Fruit fly (Drosophila melanogaster) whole organism, wandering third instar larva: Measurements from ENCODE around the gene CG14624.

ENCODE experiments used
- Abd-B ChIP-seq: fragments of >200 bp; optimal IDR thresholded peaks from 2 replicates; lab custom pipeline; 2017; ENCODE audit warnings: missing biosample characterization, missing genetic modification characterization
- CG9705 ChIP-seq: fragments of 200-800 bp; sonication (Bioruptor generic); optimal IDR thresholded peaks from 2 replicates; lab custom pipeline; 2018; ENCODE audit warnings: missing biosample characterization, mild to moderate bottlenecking, missing genetic modification characterization
- CrebA ChIP-seq: fragments of 200-800 bp; sonication (Bioruptor generic); optimal IDR thresholded peaks from 2 replicates; lab custom pipeline; 2016; ENCODE audit warnings: missing biosample characterization, mild to moderate bottlenecking, missing genetic modification characterization, borderline replicate concordance
- Dfd ChIP-seq: fragments of >200 bp; optimal IDR thresholded peaks from 2 replicates; lab custom pipeline; 2017; ENCODE audit warnings: missing biosample characterization, missing genetic modification characterization
- Dif ChIP-seq: fragments of 200-275, 200-300 bp; sonication (Bioruptor generic); optimal IDR thresholded peaks from 2 replicates; lab custom pipeline; 2018; ENCODE audit warnings: missing biosample characterization, missing genetic modification characterization; ENCODE audit not compliant: partially characterized antibody
- HLH106 ChIP-seq: fragments of 200-800 bp; optimal IDR thresholded peaks from 3 replicates; lab custom pipeline; 2019; ENCODE audit warnings: missing biosample characterization, mild to moderate bottlenecking, missing genetic modification characterization, moderate library complexity
- Hnf4 ChIP-seq: fragments of 200-800 bp; sonication (Bioruptor generic); optimal IDR thresholded peaks from 2 replicates; lab custom pipeline; 2016; ENCODE audit warnings: missing biosample characterization, mild to moderate bottlenecking, missing genetic modification characterization
- Hr78 ChIP-seq: fragments of >200 bp; optimal IDR thresholded peaks from 2 replicates; lab custom pipeline; 2017; ENCODE audit warnings: missing biosample characterization, missing genetic modification characterization
- Hr83 ChIP-seq: fragments of 200-300 bp; sonication (Bioruptor generic); optimal IDR thresholded peaks from 2 replicates; lab custom pipeline; 2016; ENCODE audit warnings: missing biosample characterization, mild to moderate bottlenecking, missing genetic modification characterization, moderate library complexity; ENCODE audit not compliant: poor library complexity, severe bottlenecking
- Jra ChIP-seq: sonication (Bioruptor generic); optimal IDR thresholded peaks from 2 replicates; lab custom pipeline; 2016; ENCODE audit warnings: missing biosample characterization, missing genetic modification characterization
- Mio ChIP-seq: sonication (Bioruptor generic); optimal IDR thresholded peaks from 2 replicates; lab custom pipeline; 2016; ENCODE audit warnings: missing biosample characterization, missing genetic modification characterization
- OdsH ChIP-seq: fragments of 200-800 bp; sonication (Bioruptor generic); optimal IDR thresholded peaks from 2 replicates; lab custom pipeline; 2016; ENCODE audit warnings: missing biosample characterization, mild to moderate bottlenecking, missing genetic modification characterization
- Rel ChIP-seq, 2 experiments: fragments of 200-800 bp; sonication (Bioruptor generic) in 1 of 2; optimal IDR thresholded peaks; 2 replicates in 1 of 2; 3 replicates in 1 of 2; lab custom pipeline; 2016 to 2019; ENCODE audit warnings: mild to moderate bottlenecking in 2 of 2, missing biosample characterization in 2 of 2, missing genetic modification characterization in 2 of 2, moderate library complexity in 1 of 2
- Sp1 ChIP-seq: fragments of 200-800 bp; sonication (Bioruptor generic); optimal IDR thresholded peaks from 3 replicates; lab custom pipeline; 2019; ENCODE audit warnings: missing biosample characterization, mild to moderate bottlenecking, missing genetic modification characterization, moderate library complexity
- Vsx2 ChIP-seq: fragments of 200-300, 225-300 bp; sonication (Bioruptor generic); optimal IDR thresholded peaks from 2 replicates; lab custom pipeline; 2018; ENCODE audit warnings: missing biosample characterization, missing genetic modification characterization; ENCODE audit not compliant: partially characterized antibody
- br ChIP-seq: fragments of 200-800 bp; sonication (Bioruptor generic); optimal IDR thresholded peaks from 2 replicates; lab custom pipeline; 2016; ENCODE audit warnings: missing biosample characterization, missing genetic modification characterization
- brk ChIP-seq: fragments of 200-800 bp; sonication (Bioruptor generic); optimal IDR thresholded peaks from 2 replicates; lab custom pipeline; 2016; ENCODE audit warnings: missing biosample characterization, mild to moderate bottlenecking, missing genetic modification characterization
- dmrt93B ChIP-seq: fragments of 200-800 bp; sonication (Bioruptor generic); optimal IDR thresholded peaks from 2 replicates; lab custom pipeline; 2018; ENCODE audit warnings: missing biosample characterization, mild to moderate bottlenecking, missing genetic modification characterization
- dsf ChIP-seq: sonication (Bioruptor generic); optimal IDR thresholded peaks from 2 replicates; lab custom pipeline; 2016; ENCODE audit warnings: missing biosample characterization, missing genetic modification characterization, borderline replicate concordance
- ey ChIP-seq: fragments of 200-800 bp; sonication (Bioruptor generic); optimal IDR thresholded peaks from 2 replicates; lab custom pipeline; 2016; ENCODE audit warnings: missing biosample characterization, missing genetic modification characterization
- foxo ChIP-seq, 2 experiments: fragments of 200-800 bp; sonication (Bioruptor generic); optimal IDR thresholded peaks; 2 replicates in 1 of 2; 3 replicates in 1 of 2; lab custom pipeline; 2016 to 2017; ENCODE audit warnings: missing biosample characterization in 2 of 2, missing genetic modification characterization in 2 of 2
- fru ChIP-seq: fragments of 200-800 bp; sonication (Bioruptor generic); optimal IDR thresholded peaks from 3 replicates; lab custom pipeline; 2016; ENCODE audit warnings: missing biosample characterization, mild to moderate bottlenecking, missing genetic modification characterization
- h ChIP-seq: fragments of 200-800 bp; sonication (Bioruptor generic); optimal IDR thresholded peaks from 3 replicates; lab custom pipeline; 2016; ENCODE audit warnings: missing biosample characterization, mild to moderate bottlenecking, missing genetic modification characterization
- jim ChIP-seq: fragments of 175-275, 200-325 bp; sonication (Bioruptor generic); optimal IDR thresholded peaks from 2 replicates; lab custom pipeline; 2016; ENCODE audit warnings: missing biosample characterization, mild to moderate bottlenecking, missing genetic modification characterization
- lola ChIP-seq: fragments of >200 bp; optimal IDR thresholded peaks from 2 replicates; lab custom pipeline; 2017; ENCODE audit warnings: missing biosample characterization, missing genetic modification characterization
- psq ChIP-seq: fragments of 200-800 bp; sonication (Bioruptor generic); optimal IDR thresholded peaks from 3 replicates; lab custom pipeline; 2017; ENCODE audit warnings: missing biosample characterization, mild to moderate bottlenecking, missing genetic modification characterization, moderate library complexity
- rgr ChIP-seq: fragments of 200-800 bp; sonication (Bioruptor generic); optimal IDR thresholded peaks from 3 replicates; lab custom pipeline; 2016; ENCODE audit warnings: missing biosample characterization, mild to moderate bottlenecking, missing genetic modification characterization
- sage ChIP-seq: fragments of 200-800 bp; sonication (Bioruptor generic); optimal IDR thresholded peaks from 2 replicates; lab custom pipeline; 2016; ENCODE audit warnings: missing biosample characterization, mild to moderate bottlenecking, missing genetic modification characterization
- sv ChIP-seq: fragments of 200-800 bp; sonication (Bioruptor generic); optimal IDR thresholded peaks from 3 replicates; lab custom pipeline; 2016; ENCODE audit warnings: missing biosample characterization, missing genetic modification characterization
- tai ChIP-seq: sonication (Bioruptor generic); optimal IDR thresholded peaks from 2 replicates; lab custom pipeline; 2016; ENCODE audit warnings: missing biosample characterization, missing genetic modification characterization
- usp ChIP-seq: fragments of >200 bp; optimal IDR thresholded peaks from 2 replicates; lab custom pipeline; 2017; ENCODE audit warnings: missing biosample characterization, missing genetic modification characterization
- woc ChIP-seq: sonication (Bioruptor generic); optimal IDR thresholded peaks from 2 replicates; lab custom pipeline; 2016; ENCODE audit warnings: missing biosample characterization, mild to moderate bottlenecking, missing genetic modification characterization

The CG14624 gene

dm6 chrX:1206437-1206836 lies at the start of gene CG14624:
Gene CG14624, plus strand, starts transcription at chrX:1206737.
- no peak for TF ChIP-seq Mio (GFP tag; lab: Kevin White, UChicago)
- no peak for TF ChIP-seq Dif
- no peak for TF ChIP-seq dsf (GFP tag; lab: Kevin White, UChicago)
- TF ChIP-seq Jra (GFP tag; lab: Kevin White, UChicago), result no peak
- TF ChIP-seq usp (GFP tag; lab: Kevin White, UChicago), result no peak

dm6 chrX:1161913-1162439 lies 44.6 kb upstream of the CG14624 start, which contains the start of gene eIF4E7:
Gene eIF4E7, minus strand, starts transcription at chrX:1162389.
- TF ChIP-seq Hnf4, result no peak
- TF ChIP-seq br, result no peak
- TF ChIP-seq Dfd, result no peak
- no peak for TF ChIP-seq Dif
- no peak for TF ChIP-seq tai
- no peak for TF ChIP-seq brk
- TF ChIP-seq h (GFP tag; lab: Kevin White, UChicago), result no peak
- TF ChIP-seq ey, result no peak

dm6 chrX:1170117-1170878 lies 36.2 kb upstream of the CG14624 start, which contains the start of gene CG11378:
Gene CG11378, plus strand, starts transcription at chrX:1170828.
- TF ChIP-seq fru, result peak; percentile 4
- TF ChIP-seq rgr (GFP tag; lab: Kevin White, UChicago), result no peak
- no peak for TF ChIP-seq sv

- no peak for TF ChIP-seq Abd-B (GFP tag; lab: Kevin White, UChicago)
- no peak for TF ChIP-seq usp (GFP tag; lab: Kevin White, UChicago)
- TF ChIP-seq br, result peak; percentile 51
- TF ChIP-seq dmrt93B (GFP tag; lab: Kevin White, UChicago), result peak; percentile 23
- TF ChIP-seq Dif, result no peak
- peak in 1 of 2 experiments; percentile 65 for TF ChIP-seq foxo (GFP tag; optimal IDR thresholded peaks at IDR 0.05; lab: Kevin White, UChicago)
- TF ChIP-seq Rel (GFP tag; optimal IDR thresholded peaks at IDR 0.05; lab: Kevin White, UChicago), result no peak
- no peak for TF ChIP-seq Rel (tag; optimal IDR thresholded peaks at IDR 0.05; lab: Kevin White, UChicago)
- peak; percentile 30 for TF ChIP-seq OdsH (GFP tag; lab: Kevin White, UChicago)
- peak; percentile 38 for TF ChIP-seq Sp1 (GFP tag; lab: Kevin White, UChicago)
- TF ChIP-seq Vsx2 (GFP tag; lab: Kevin White, UChicago), result no peak
- TF ChIP-seq h (GFP tag; lab: Kevin White, UChicago), result peak; percentile 63
- peak; percentile 38 for TF ChIP-seq rgr (GFP tag; lab: Kevin White, UChicago)
- TF ChIP-seq CrebA (GFP tag; lab: Kevin White, UChicago), result no peak
- TF ChIP-seq woc, result peak; percentile 0
- peak; percentile 60 for TF ChIP-seq fru
- TF ChIP-seq CG9705, result peak; percentile 6
- TF ChIP-seq Hnf4, result peak; percentile 42
- peak; percentile 56 for TF ChIP-seq HLH106 (tag; lab: Kevin White, UChicago)
- no peak for TF ChIP-seq tai
- peak; percentile 37 for TF ChIP-seq ey
- TF ChIP-seq psq (GFP tag; lab: Kevin White, UChicago), result peak; percentile 37
- TF ChIP-seq Hr83 (GFP tag; lab: Kevin White, UChicago), result no peak
- no peak for TF ChIP-seq Hr78 (GFP tag; lab: Kevin White, UChicago)
- TF ChIP-seq, all 38 proteins: peak for 14
Observed at dm6 chrX:1171018-1171417, 35.5 kb upstream of the CG14624 start.

dm6 chrX:1172756-1173422 lies 33.6 kb upstream of the CG14624 start:
- TF ChIP-seq foxo (GFP tag; optimal IDR thresholded peaks at IDR 0.05; lab: Kevin White, UChicago) (no peak), CG9705 (no peak), rgr (GFP tag; lab: Kevin White, UChicago) (no peak), Abd-B (GFP tag; lab: Kevin White, UChicago) (no peak), dmrt93B (GFP tag; lab: Kevin White, UChicago) (no peak), dsf (GFP tag; lab: Kevin White, UChicago) (no peak), Hr78 (GFP tag; lab: Kevin White, UChicago) (no peak), Dif (no peak), br (no peak), Mio (GFP tag; lab: Kevin White, UChicago) (no peak), sage (GFP tag; lab: Kevin White, UChicago) (no peak), h (GFP tag; lab: Kevin White, UChicago) (no peak), usp (GFP tag; lab: Kevin White, UChicago) (no peak), Jra (GFP tag; lab: Kevin White, UChicago) (no peak), jim (GFP tag; lab: Kevin White, UChicago) (no peak), lola (GFP tag; lab: Kevin White, UChicago) (no peak)
